Fruit fly (Drosophila melanogaster) whole organism, embryonic: ENCODE results near the gene trbl.

Source experiments
- bowl ChIP-seq: fragments of 200-800 bp; sonication (Bioruptor generic); IDR thresholded peaks from 2 replicates; pipeline ENCODE4 v1.3.6; 2022; ENCODE audit warnings: missing biosample characterization, missing genetic modification characterization
- lmd ChIP-seq: fragments of 200-800 bp; sonication (Bioruptor generic); IDR thresholded peaks from 2 replicates; pipeline ENCODE4 v1.3.6; 2022; ENCODE audit warnings: missing biosample characterization, missing genetic modification characterization

dm6 chr3L:20446030-20446429 is 44.6 kb upstream of the trbl start:
- no peak for TF ChIP-seq lmd
- TF ChIP-seq bowl (GFP tag; lab: Robert Waterston, UW), result no peak
